Worm (Caenorhabditis elegans): ENCODE results near the gene sti-1.

DNA sequence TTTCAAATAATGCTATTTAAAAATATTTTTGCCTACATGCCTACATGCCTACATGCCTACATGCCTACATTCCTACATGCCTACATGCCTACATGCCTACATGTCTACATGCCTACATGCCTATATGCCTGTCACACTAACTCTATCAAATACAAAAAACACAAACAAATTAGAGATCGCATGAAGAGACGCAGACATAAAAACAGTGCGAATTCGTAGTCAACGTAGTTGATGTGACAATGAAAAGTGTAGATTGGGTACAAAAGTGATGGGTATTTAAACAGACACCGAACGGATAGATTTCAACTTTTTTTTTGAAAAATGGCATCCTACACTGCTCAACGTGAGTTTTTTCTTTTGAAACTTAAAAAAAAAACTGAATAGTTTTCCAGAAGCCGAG, 4.0 kb downstream of the sti-1 start, which contains the start of gene R09E12.9:
- no peak for TF ChIP-seq him-1 (tag; optimal IDR thresholded peaks at IDR 0.05)
- TF ChIP-seq W03F9.2 (tag; optimal IDR thresholded peaks at IDR 0.05), result no peak
- no peak for TF ChIP-seq dao-5 (tag; optimal IDR thresholded peaks at IDR 0.05)

All from whole organism, L4/young adult.